Worm (Caenorhabditis elegans) whole organism, L4/young adult: ENCODE measurements around the gene clec-183.

Experiments
- W03F9.2 ChIP-seq: fragments of 150-350 bp; optimal IDR thresholded peaks from 2 replicates; lab custom pipeline; 2014; ENCODE audit warnings: missing biosample characterization, missing genetic modification characterization
- dao-5 ChIP-seq: sonication (generic microtip); optimal IDR thresholded peaks from 2 replicates; lab custom pipeline; 2016; ENCODE audit warnings: missing genotype, missing genetic modification characterization, moderate library complexity, missing compliant biosample characterization
- him-1 ChIP-seq: sonication (generic microtip); optimal IDR thresholded peaks from 2 replicates; lab custom pipeline; 2016; ENCODE audit warnings: missing genotype, missing genetic modification reagents, missing genetic modification characterization, missing compliant biosample characterization

DNA sequence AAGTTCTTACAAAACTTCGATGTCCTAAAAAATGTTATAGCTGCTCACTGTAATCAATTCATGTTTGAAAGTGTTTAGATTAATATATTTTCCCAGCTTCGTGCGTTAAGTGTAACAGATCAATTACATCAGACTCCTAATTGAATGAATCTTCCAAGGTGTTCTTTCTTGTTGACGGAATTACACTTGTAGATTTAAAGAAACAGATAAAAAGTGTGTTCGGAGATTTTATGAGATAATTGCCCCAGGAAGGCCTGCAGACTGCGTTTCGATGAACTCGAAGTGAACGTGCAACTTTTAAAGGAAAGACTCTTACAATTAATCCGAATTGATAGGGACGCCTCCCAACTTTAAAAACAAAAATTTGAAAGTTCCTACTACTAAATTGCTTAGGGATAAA is 38.2 kb upstream of the clec-183 start:
- no peak for TF ChIP-seq dao-5 (tag; lab: Kevin White, UChicago)
- TF ChIP-seq him-1 (tag; lab: Kevin White, UChicago): no peak
- no peak for TF ChIP-seq W03F9.2
